Worm (Caenorhabditis elegans): Measurements from ENCODE around the gene T12B3.3.
A peak's percentile ranks its signal among the peaks of the same experiment; 100 is the strongest.

Gene T12B3.3

ce11 chrIV:7393700-7394099 lies 18.8 kb downstream of the T12B3.3 start, which contains the start of gene pitr-1:
Gene pitr-1, plus strand, starts transcription at chrIV:7394085.
- TF ChIP-seq pbrm-1 (GFP tag; IDR thresholded peaks at IDR 0.05): no peak
- peak; percentile 60 for TF ChIP-seq nhr-80 (tag; optimal IDR thresholded peaks at IDR 0.05)
- TF ChIP-seq ZK185.1 (tag; optimal IDR thresholded peaks at IDR 0.05; ENCODE audit: poor library complexity, severe bottlenecking): peak; percentile 3
- no peak for TF ChIP-seq C17E4.6 (GFP tag; IDR thresholded peaks at IDR 0.05)
- no peak for TF ChIP-seq cebp-1 (GFP tag; IDR thresholded peaks at IDR 0.05)
- peak; percentile 15 for TF ChIP-seq cebp-1 (tag; optimal IDR thresholded peaks at IDR 0.05)
- TF ChIP-seq ama-1 (optimal IDR thresholded peaks at IDR 0.05): no peak
- no peak for TF ChIP-seq ama-1 (GFP tag; optimal IDR thresholded peaks at IDR 0.05)
- no peak for TF ChIP-seq B0035.1 (tag; optimal IDR thresholded peaks at IDR 0.05)
- TF ChIP-seq die-1 (tag; optimal IDR thresholded peaks at IDR 0.05): no peak
- no peak for TF ChIP-seq ztf-18 (tag; optimal IDR thresholded peaks at IDR 0.05)
- no peak for TF ChIP-seq snpc-1.3 (tag; optimal IDR thresholded peaks at IDR 0.05; ENCODE audit: insufficient read depth)
- no peak for TF ChIP-seq F10E7.11 (tag; optimal IDR thresholded peaks at IDR 0.05)
- no peak for TF ChIP-seq C06A6.2 (GFP tag; conservative IDR thresholded peaks at IDR 0.05)
- peak; percentile 16 for TF ChIP-seq attf-5 (GFP tag; optimal IDR thresholded peaks at IDR 0.05)
- no peak for TF ChIP-seq nhr-179 (tag; optimal IDR thresholded peaks at IDR 0.05)
- no peak for TF ChIP-seq F22D6.2 (tag; optimal IDR thresholded peaks at IDR 0.05)
- no peak for TF ChIP-seq hsf-1 (GFP tag; IDR thresholded peaks at IDR 0.05)

ce11 chrIV:7397507-7397906 lies 22.6 kb downstream of the T12B3.3 start:
- TF ChIP-seq tbp1 (GFP tag; optimal IDR thresholded peaks at IDR 0.05) (no peak), snpc-3.4 (tag; optimal IDR thresholded peaks at IDR 0.05) (no peak), cebp-1 (GFP tag; IDR thresholded peaks at IDR 0.05) (no peak), cebp-1 (tag; optimal IDR thresholded peaks at IDR 0.05) (peak; percentile 51), chd-7 (tag; optimal IDR thresholded peaks at IDR 0.05) (peak; percentile 12), Y56A3A.18 (GFP tag; IDR thresholded peaks at IDR 0.05) (no peak), K12H6.12 (tag; optimal IDR thresholded peaks at IDR 0.05) (peak; percentile 10), athp-1 (tag; optimal IDR thresholded peaks at IDR 0.05) (peak; percentile 44), tlf-1 (GFP tag; optimal IDR thresholded peaks at IDR 0.05) (no peak), pbrm-1 (GFP tag; IDR thresholded peaks at IDR 0.05) (peak; percentile 57; the same call in 1 of the 2 replicates), nhr-27 (tag; optimal IDR thresholded peaks at IDR 0.05) (no peak), madf-6 (GFP tag; IDR thresholded peaks at IDR 0.05) (0 out of 2 replicates have a peak, but pooled peaks have one; percentile 13), aptf-2 (GFP tag; conservative IDR thresholded peaks at IDR 0.05) (no peak), let-607 (tag; optimal IDR thresholded peaks at IDR 0.05) (peak in 1 of 2 experiments; percentile 4), madf-3 (GFP tag; IDR thresholded peaks at IDR 0.05) (0 out of 2 replicates have a peak, but pooled peaks have one; percentile 55), F10E7.11 (tag; optimal IDR thresholded peaks at IDR 0.05) (no peak), akir-1 (GFP tag; optimal IDR thresholded peaks at IDR 0.05) (no peak), ZK185.1 (tag; optimal IDR thresholded peaks at IDR 0.05; ENCODE audit: poor library complexity, severe bottlenecking) (no peak), dpff-1 (tag; optimal IDR thresholded peaks at IDR 0.05) (peak; percentile 44), somi-1 (GFP tag; optimal IDR thresholded peaks at IDR 0.05) (no peak), nfya-2 (GFP tag; IDR thresholded peaks at IDR 0.05) (0 out of 2 replicates have a peak, but pooled peaks have one; percentile 50), F52B5.7 (tag; optimal IDR thresholded peaks at IDR 0.05) (peak; percentile 66), aptf-3 (GFP tag; IDR thresholded peaks at IDR 0.05) (0 out of 2 replicates have a peak, but pooled peaks have one; percentile 22), sea-2 (GFP tag; IDR thresholded peaks at IDR 0.05) (no peak), B0336.3 (GFP tag; IDR thresholded peaks at IDR 0.05) (peak; percentile 34; the same call in 1 of the 2 replicates), hsf-1 (GFP tag; IDR thresholded peaks at IDR 0.05) (no peak)

Measured in whole organism, young adult.